Fruit fly (Drosophila melanogaster) Kc167 (cell line): ENCODE measurements around the gene CG14212.

ENCODE experiments used
- h ChIP-seq: fragments of >200 bp; optimal IDR thresholded peaks from 3 replicates; lab custom pipeline; 2018; ENCODE audit warnings: missing external identifiers
- psq ChIP-seq: fragments of >200 bp; optimal IDR thresholded peaks from 2 replicates; lab custom pipeline; 2017; ENCODE audit warnings: missing external identifiers

dm6 chrX:19618183-19618740, 7.2 kb upstream of the CG14212 start, which contains the start of the genes Pstk and Tim9b:
- no peak for TF ChIP-seq psq (lab: Kevin White, UChicago)
- TF ChIP-seq h (lab: Kevin White, UChicago): no peak
